Worm (Caenorhabditis elegans): ENCODE results near the gene try-8.

The try-8 gene

ce11 chrV:7454236-7454635 is at the start of gene try-8:
try-8 (minus strand) TSS chrV:7454336.
- TF ChIP-seq lsl-1 (GFP tag; optimal IDR thresholded peaks at IDR 0.05) (no peak), nhr-90 (tag; optimal IDR thresholded peaks at IDR 0.05) (no peak), ccch-3 (GFP tag; optimal IDR thresholded peaks at IDR 0.05) (no peak), D2030.7 (GFP tag; IDR thresholded peaks at IDR 0.05) (no peak), ZK185.1 (tag; optimal IDR thresholded peaks at IDR 0.05; ENCODE audit: poor library complexity, severe bottlenecking) (no peak), ztf-25 (GFP tag; IDR thresholded peaks at IDR 0.05) (no peak), madf-8 (GFP tag; conservative IDR thresholded peaks at IDR 0.05) (no peak), pha-4 (tag; optimal IDR thresholded peaks at IDR 0.05) (no peak), ztf-26 (tag; optimal IDR thresholded peaks at IDR 0.05) (no peak)

ce11 chrV:7501194-7501593 is 47.1 kb upstream of the try-8 start:
- TF ChIP-seq F52B5.7 (tag; optimal IDR thresholded peaks at IDR 0.05) (no peak), B0035.1 (tag; optimal IDR thresholded peaks at IDR 0.05) (no peak), D2030.7 (GFP tag; IDR thresholded peaks at IDR 0.05) (no peak), him-1 (tag; optimal IDR thresholded peaks at IDR 0.05) (no peak), F55B11.4 (tag; optimal IDR thresholded peaks at IDR 0.05; ENCODE audit: borderline replicate concordance, insufficient read depth) (no peak), lir-1 (GFP tag; conservative IDR thresholded peaks at IDR 0.05) (no peak), sptf-2 (GFP tag; optimal IDR thresholded peaks at IDR 0.05) (no peak), dpl-1 (GFP tag; optimal IDR thresholded peaks at IDR 0.05) (no peak), ceh-79 (tag; optimal IDR thresholded peaks at IDR 0.05) (no peak), atf-7 (tag; optimal IDR thresholded peaks at IDR 0.05) (no peak), madf-8 (GFP tag; conservative IDR thresholded peaks at IDR 0.05) (no peak), pbrm-1 (GFP tag; IDR thresholded peaks at IDR 0.05) (no peak)

DNA sequence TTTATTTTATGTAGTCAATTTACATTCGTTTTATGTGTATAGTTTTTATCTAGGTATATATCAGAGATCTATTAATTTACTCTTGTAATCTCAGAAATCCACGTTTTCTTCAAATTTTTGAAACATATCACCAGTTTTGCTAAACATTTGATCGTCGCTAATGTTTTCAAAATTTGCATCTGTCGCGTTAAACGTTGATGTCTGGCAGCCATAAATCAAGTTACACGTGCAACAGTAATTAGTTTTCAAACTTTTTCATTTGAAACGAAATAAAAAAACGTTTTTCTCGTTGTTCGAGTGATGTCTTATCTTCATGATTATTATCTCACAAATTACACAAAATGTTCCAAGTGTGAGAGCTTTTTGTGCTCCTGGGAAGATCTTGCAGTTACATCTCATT is 43.3 kb upstream of the try-8 start, which contains the start of gene srh-79:
Gene srh-79 (plus strand): TSS at position 301 of the 400 bp plus-strand sequence.
- TF ChIP-seq nhr-120 (GFP tag; IDR thresholded peaks at IDR 0.05) (no peak), hlh-26 (GFP tag; conservative IDR thresholded peaks at IDR 0.05) (no peak), ccch-3 (GFP tag; optimal IDR thresholded peaks at IDR 0.05) (no peak), lag-1 (GFP tag; IDR thresholded peaks at IDR 0.05) (no peak), sdz-38 (tag; optimal IDR thresholded peaks at IDR 0.05) (no peak), attf-5 (GFP tag; optimal IDR thresholded peaks at IDR 0.05) (no peak), ets-4 (GFP tag; optimal IDR thresholded peaks at IDR 0.05) (no peak), unc-130 (GFP tag; optimal IDR thresholded peaks at IDR 0.05) (no peak)

- no peak for TF ChIP-seq ceh-27 (GFP tag; optimal IDR thresholded peaks at IDR 0.05)
- no peak for TF ChIP-seq atf-7 (tag; optimal IDR thresholded peaks at IDR 0.05)
- no peak for TF ChIP-seq somi-1 (GFP tag; optimal IDR thresholded peaks at IDR 0.05)
- no peak for TF ChIP-seq F55B11.4 (tag; optimal IDR thresholded peaks at IDR 0.05; ENCODE audit: borderline replicate concordance, insufficient read depth)
- TF ChIP-seq cebp-1 (GFP tag; IDR thresholded peaks at IDR 0.05) = no peak
- no peak for TF ChIP-seq cebp-1 (tag; optimal IDR thresholded peaks at IDR 0.05)
- no peak for TF ChIP-seq hlh-12 (tag; optimal IDR thresholded peaks at IDR 0.05)
- no peak for TF ChIP-seq ets-4 (GFP tag; optimal IDR thresholded peaks at IDR 0.05)
- TF ChIP-seq Y53G8AR.9 (GFP tag; conservative IDR thresholded peaks at IDR 0.05) = no peak
- no peak for TF ChIP-seq aptf-2 (GFP tag; conservative IDR thresholded peaks at IDR 0.05)
- no peak for TF ChIP-seq ceh-40 (GFP tag; IDR thresholded peaks at IDR 0.05)
- no peak for TF ChIP-seq B0035.1 (tag; optimal IDR thresholded peaks at IDR 0.05)
- TF ChIP-seq egl-18 (GFP tag; IDR thresholded peaks at IDR 0.05) = no peak
- TF ChIP-seq die-1 (tag; optimal IDR thresholded peaks at IDR 0.05) = no peak
- TF ChIP-seq C06A6.2 (GFP tag; conservative IDR thresholded peaks at IDR 0.05) = no peak
- no peak for TF ChIP-seq mes-4 (tag; optimal IDR thresholded peaks at IDR 0.05)
- no peak for TF ChIP-seq pha-4 (tag; optimal IDR thresholded peaks at IDR 0.05)
- TF ChIP-seq F39B2.1 (GFP tag; IDR thresholded peaks at IDR 0.05) = no peak
- no peak for TF ChIP-seq cebp-2 (GFP tag; IDR thresholded peaks at IDR 0.05)
- no peak for TF ChIP-seq dox-1 (GFP tag; IDR thresholded peaks at IDR 0.05)
Measured at ce11 chrV:7495189-7495588, 41.1 kb upstream of the try-8 start, which contains the start of gene srbc-11. srbc-11 (minus strand) TSS chrV:7495289.
